Fruit fly (Drosophila melanogaster): ENCODE data around the gene CG11309.
A peak's percentile ranks its signal among the peaks of the same experiment; 100 is the strongest.

The CG11309 gene

DNA sequence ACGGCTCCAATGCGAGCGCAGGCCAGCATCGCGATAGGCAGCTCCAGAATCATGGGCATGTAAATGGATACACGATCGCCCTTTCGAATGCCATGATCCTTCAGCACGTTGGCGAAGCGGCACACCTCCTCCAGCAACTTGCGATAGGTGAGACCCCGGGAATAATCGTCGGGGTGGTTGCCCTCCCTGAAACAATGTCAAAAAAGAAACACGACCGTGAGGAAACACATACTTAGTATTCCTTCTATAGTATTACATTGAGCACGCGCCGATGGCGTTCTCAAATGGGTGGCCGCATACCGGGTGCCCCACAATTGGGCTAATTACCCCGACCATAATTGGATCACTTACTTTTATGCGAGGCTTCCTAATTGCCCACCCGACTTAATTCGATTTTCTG, 31.0 kb downstream of the CG11309 start:
- TF ChIP-seq CG1620 (GFP tag; optimal IDR thresholded peaks at IDR 0.05) (no peak), Mnt (GFP tag; optimal IDR thresholded peaks at IDR 0.05) (no peak), CG11617 (GFP tag; optimal IDR thresholded peaks at IDR 0.05) (no peak), CG7045 (GFP tag; optimal IDR thresholded peaks at IDR 0.05) (no peak), toe (GFP tag; optimal IDR thresholded peaks at IDR 0.05) (no peak), CG14711 (tag; optimal IDR thresholded peaks at IDR 0.05) (no peak), CG33017 (tag; optimal IDR thresholded peaks at IDR 0.05) (no peak), CG7101 (tag; optimal IDR thresholded peaks at IDR 0.05) (peak; percentile 5)

DNA sequence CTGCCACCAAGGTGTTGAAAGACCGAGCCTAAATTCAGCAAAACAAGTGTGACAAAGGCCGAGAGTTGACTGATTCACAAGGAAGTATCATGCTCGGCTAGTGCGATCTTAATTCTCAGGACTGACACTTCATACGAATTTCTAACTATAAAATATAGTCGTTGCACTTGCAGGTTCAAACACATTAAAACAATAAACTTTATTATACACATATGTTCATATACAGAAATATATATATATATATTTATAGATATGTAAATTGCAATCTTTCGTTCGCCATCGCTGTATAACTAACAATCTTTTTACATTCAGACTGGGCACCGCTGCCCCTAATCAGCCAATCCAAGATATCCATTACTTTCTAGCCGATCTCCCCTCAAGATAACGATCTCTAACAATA, 34.0 kb downstream of the CG11309 start, which contains the start of gene CG9389:
CG9389 (minus strand) TSS at position 101 of the 400 bp plus-strand sequence.
- no peak for TF ChIP-seq ovo (GFP tag; optimal IDR thresholded peaks at IDR 0.05)
- TF ChIP-seq tj (GFP tag; optimal IDR thresholded peaks at IDR 0.05) = no peak
- no peak for TF ChIP-seq pad (GFP tag; optimal IDR thresholded peaks at IDR 0.05)
- TF ChIP-seq cnc (optimal IDR thresholded peaks at IDR 0.05) = no peak
- TF ChIP-seq CG1620 (GFP tag; optimal IDR thresholded peaks at IDR 0.05) = no peak
- TF ChIP-seq CG33017 (tag; optimal IDR thresholded peaks at IDR 0.05) = no peak
- no peak for TF ChIP-seq CG5204 (GFP tag; optimal IDR thresholded peaks at IDR 0.05)
- no peak for TF ChIP-seq Hr96 (GFP tag; optimal IDR thresholded peaks at IDR 0.05)
- TF ChIP-seq cic (GFP tag; optimal IDR thresholded peaks at IDR 0.05) = no peak
- no peak for TF ChIP-seq bab1 (GFP tag; optimal IDR thresholded peaks at IDR 0.05)
- TF ChIP-seq Clk (GFP tag; optimal IDR thresholded peaks at IDR 0.05) = no peak
- no peak for TF ChIP-seq CG7101 (tag; optimal IDR thresholded peaks at IDR 0.05)

dm6 chr3L:21267862-21268385, 36.5 kb downstream of the CG11309 start, which contains the start of gene CG9391:
TSS of gene CG9391 (minus strand) at chr3L:21268335.
- no peak for TF ChIP-seq CG5204 (GFP tag; optimal IDR thresholded peaks at IDR 0.05)
- TF ChIP-seq CG14711 (tag; optimal IDR thresholded peaks at IDR 0.05) = peak; percentile 5

DNA sequence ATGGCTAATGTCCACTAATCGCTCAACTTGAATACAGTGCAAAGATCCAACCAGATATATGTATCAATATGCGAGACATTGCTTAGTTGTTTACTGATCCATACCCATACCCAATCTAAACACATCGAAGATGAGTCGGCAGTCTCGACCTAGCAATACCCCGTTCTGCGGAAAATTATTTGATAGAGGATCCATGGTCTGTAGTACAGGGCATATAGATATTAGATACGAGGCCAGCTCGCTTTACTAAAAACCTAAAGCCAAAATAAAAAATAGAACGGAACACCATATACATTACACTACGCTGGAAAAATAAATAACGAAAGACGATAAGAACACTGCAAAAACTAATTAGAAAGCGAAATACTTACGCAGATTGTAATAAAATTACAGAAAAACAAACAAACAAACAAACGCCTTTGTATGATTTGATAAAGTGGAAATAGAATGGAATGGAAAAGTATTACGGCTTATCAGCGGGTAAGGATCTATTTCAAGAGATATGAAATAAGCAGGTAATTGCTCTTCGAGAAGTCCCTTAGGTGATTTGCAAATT, 38.3 kb downstream of the CG11309 start:
- peak; percentile 8 for TF ChIP-seq CG14711 (tag; optimal IDR thresholded peaks at IDR 0.05)
- TF ChIP-seq Mnt (GFP tag; optimal IDR thresholded peaks at IDR 0.05) = no peak
- no peak for TF ChIP-seq CG7045 (GFP tag; optimal IDR thresholded peaks at IDR 0.05)
- TF ChIP-seq Crg-1 (GFP tag; optimal IDR thresholded peaks at IDR 0.05) = no peak
- peak; percentile 17 for TF ChIP-seq CG11617 (GFP tag; optimal IDR thresholded peaks at IDR 0.05)
- peak; percentile 9 for TF ChIP-seq pad (GFP tag; optimal IDR thresholded peaks at IDR 0.05)
- TF ChIP-seq CG7101 (tag; optimal IDR thresholded peaks at IDR 0.05) = peak; percentile 2
- TF ChIP-seq cic (GFP tag; optimal IDR thresholded peaks at IDR 0.05) = peak; percentile 58
- TF ChIP-seq cnc (optimal IDR thresholded peaks at IDR 0.05) = no peak
- peak; percentile 32 for TF ChIP-seq CG33017 (tag; optimal IDR thresholded peaks at IDR 0.05)
- TF ChIP-seq CG12768 (GFP tag; optimal IDR thresholded peaks at IDR 0.05) = peak; percentile 41
- no peak for TF ChIP-seq Clk (GFP tag; optimal IDR thresholded peaks at IDR 0.05)
- TF ChIP-seq CG1620 (GFP tag; optimal IDR thresholded peaks at IDR 0.05) = no peak
- no peak for TF ChIP-seq Hr96 (GFP tag; optimal IDR thresholded peaks at IDR 0.05)
- no peak for TF ChIP-seq tj (GFP tag; optimal IDR thresholded peaks at IDR 0.05)

DNA sequence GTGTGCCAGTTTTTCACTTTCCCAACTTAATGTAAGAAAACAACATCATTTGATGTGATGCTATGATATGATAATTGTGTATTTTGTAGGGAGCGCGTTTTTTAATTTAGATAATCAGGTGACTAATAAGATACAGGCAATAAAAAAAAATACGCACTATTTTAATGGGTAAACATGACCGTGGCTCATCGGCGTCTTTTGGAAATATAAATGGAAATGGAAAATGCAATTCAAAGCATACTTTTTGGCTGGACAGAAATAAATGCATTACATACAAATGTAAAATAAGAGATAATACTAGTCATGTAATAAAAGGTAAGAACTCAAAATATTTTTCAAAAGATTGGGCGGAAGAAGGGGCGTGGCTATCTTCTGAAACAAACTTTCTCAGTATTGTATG, 42.0 kb downstream of the CG11309 start:
- no peak for TF ChIP-seq Clk (GFP tag; optimal IDR thresholded peaks at IDR 0.05)
- no peak for TF ChIP-seq cnc (optimal IDR thresholded peaks at IDR 0.05)
- TF ChIP-seq CG12768 (GFP tag; optimal IDR thresholded peaks at IDR 0.05) = no peak
- TF ChIP-seq CG1620 (GFP tag; optimal IDR thresholded peaks at IDR 0.05) = no peak
- TF ChIP-seq cic (GFP tag; optimal IDR thresholded peaks at IDR 0.05) = no peak
- TF ChIP-seq CG5204 (GFP tag; optimal IDR thresholded peaks at IDR 0.05) = no peak
- no peak for TF ChIP-seq CG7101 (tag; optimal IDR thresholded peaks at IDR 0.05)
- no peak for TF ChIP-seq CG11617 (GFP tag; optimal IDR thresholded peaks at IDR 0.05)
- TF ChIP-seq Crg-1 (GFP tag; optimal IDR thresholded peaks at IDR 0.05) = no peak
- no peak for TF ChIP-seq ovo (GFP tag; optimal IDR thresholded peaks at IDR 0.05)
- TF ChIP-seq toe (GFP tag; optimal IDR thresholded peaks at IDR 0.05) = no peak
- no peak for TF ChIP-seq CG33017 (tag; optimal IDR thresholded peaks at IDR 0.05)
- no peak for TF ChIP-seq Mnt (GFP tag; optimal IDR thresholded peaks at IDR 0.05)
- TF ChIP-seq bab1 (GFP tag; optimal IDR thresholded peaks at IDR 0.05) = no peak
- no peak for TF ChIP-seq pad (GFP tag; optimal IDR thresholded peaks at IDR 0.05)
- no peak for TF ChIP-seq CG14711 (tag; optimal IDR thresholded peaks at IDR 0.05)

DNA sequence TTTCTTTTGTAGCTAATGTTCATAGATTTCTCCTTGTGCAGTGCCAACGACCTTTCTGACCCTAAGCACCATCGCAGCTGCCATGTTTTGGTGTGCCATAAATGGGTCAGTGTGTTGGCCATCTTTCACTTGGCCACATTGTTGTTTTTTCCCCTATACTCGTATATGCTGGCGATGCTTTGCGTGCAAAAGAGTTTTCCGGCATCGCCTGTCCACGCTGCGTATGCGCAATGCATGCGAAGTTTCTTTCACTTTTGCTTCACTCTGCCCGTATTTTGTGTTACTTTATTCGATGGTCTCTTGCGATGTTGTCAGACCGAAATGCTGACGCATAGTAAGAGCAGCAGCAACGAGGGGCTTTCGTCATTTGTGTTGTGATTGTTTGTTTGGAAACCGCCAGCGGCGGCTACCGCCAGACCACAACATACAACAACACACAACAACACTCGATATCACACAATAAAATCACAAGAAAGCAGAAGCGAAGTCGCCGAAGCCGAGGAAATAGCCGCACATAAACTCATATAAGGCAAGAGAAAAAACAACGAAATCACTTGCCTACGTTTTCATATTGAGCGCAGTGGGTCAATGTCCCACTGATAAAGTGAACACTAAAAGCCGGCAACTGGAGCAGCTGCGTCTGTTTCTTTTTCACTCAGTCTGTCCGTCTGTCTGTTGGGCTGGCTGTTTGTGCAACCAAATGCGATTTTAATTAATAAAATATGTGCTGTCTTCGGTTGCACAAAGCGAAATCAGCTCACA, 42.9 kb downstream of the CG11309 start:
- TF ChIP-seq tj (GFP tag; optimal IDR thresholded peaks at IDR 0.05) (peak; percentile 17), CG1620 (GFP tag; optimal IDR thresholded peaks at IDR 0.05) (no peak)

DNA sequence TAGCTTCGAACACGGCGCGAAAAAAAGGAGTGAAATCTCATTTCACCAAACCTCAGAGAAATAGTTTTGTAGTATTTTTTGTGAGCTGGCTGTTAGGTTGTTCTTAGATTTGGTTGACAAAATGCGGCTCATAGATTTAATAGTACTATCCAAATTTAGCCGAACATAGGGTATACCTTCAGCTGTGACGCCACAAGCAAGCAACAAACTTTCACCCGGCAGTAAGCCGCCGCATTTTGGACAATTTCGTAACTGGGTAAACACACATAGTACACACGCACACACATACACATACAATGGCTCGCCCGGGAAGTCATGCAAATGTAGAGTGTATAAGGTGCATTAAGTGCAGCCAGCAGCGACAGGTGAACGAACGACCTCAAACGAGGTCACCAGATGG, 45.2 kb downstream of the CG11309 start:
- TF ChIP-seq cic (GFP tag; optimal IDR thresholded peaks at IDR 0.05) = no peak
- no peak for TF ChIP-seq CG12768 (GFP tag; optimal IDR thresholded peaks at IDR 0.05)
- no peak for TF ChIP-seq cnc (optimal IDR thresholded peaks at IDR 0.05)
- TF ChIP-seq CG33017 (tag; optimal IDR thresholded peaks at IDR 0.05) = no peak
- TF ChIP-seq CG1620 (GFP tag; optimal IDR thresholded peaks at IDR 0.05) = no peak
- no peak for TF ChIP-seq pad (GFP tag; optimal IDR thresholded peaks at IDR 0.05)
- TF ChIP-seq Clk (GFP tag; optimal IDR thresholded peaks at IDR 0.05) = no peak
- no peak for TF ChIP-seq CG7045 (GFP tag; optimal IDR thresholded peaks at IDR 0.05)
- TF ChIP-seq Crg-1 (GFP tag; optimal IDR thresholded peaks at IDR 0.05) = no peak
- no peak for TF ChIP-seq CG5204 (GFP tag; optimal IDR thresholded peaks at IDR 0.05)
- no peak for TF ChIP-seq kay (GFP tag; ENCODE audit: borderline replicate concordance)
- no peak for TF ChIP-seq Hr96 (GFP tag; optimal IDR thresholded peaks at IDR 0.05)
- no peak for TF ChIP-seq CG14711 (tag; optimal IDR thresholded peaks at IDR 0.05)
